Worm (Caenorhabditis elegans): ENCODE data around the gene rfc-4.
A peak's percentile ranks its signal among the peaks of the same experiment; 100 is the strongest.

Gene rfc-4

ce11 chrIII:6958674-6959241, 13.3 kb upstream of the rfc-4 start (continued):
- TF ChIP-seq cebp-1 (GFP tag; IDR thresholded peaks at IDR 0.05) = no peak
- TF ChIP-seq cebp-1 (tag; optimal IDR thresholded peaks at IDR 0.05) = no peak
- TF ChIP-seq ztf-28 (GFP tag; IDR thresholded peaks at IDR 0.05) = no peak
- no peak for TF ChIP-seq nhr-80 (tag; optimal IDR thresholded peaks at IDR 0.05)
- peak; percentile 12; the same call in 1 of the 2 replicates for TF ChIP-seq Y95B8A.8 (GFP tag; IDR thresholded peaks at IDR 0.05)
- no peak for TF ChIP-seq gei-17 (GFP tag; optimal IDR thresholded peaks at IDR 0.05)
- TF ChIP-seq rec-8 (tag; optimal IDR thresholded peaks at IDR 0.05) = peak in 1 of 2 experiments; percentile 9
- no peak for TF ChIP-seq hlh-26 (GFP tag; conservative IDR thresholded peaks at IDR 0.05)
- TF ChIP-seq lsy-27 (tag; optimal IDR thresholded peaks at IDR 0.05; ENCODE audit: borderline replicate concordance, insufficient read depth) = no peak
- TF ChIP-seq ceh-91 (GFP tag; IDR thresholded peaks at IDR 0.05) = peak; percentile 72
- TF ChIP-seq nhr-90 (tag; optimal IDR thresholded peaks at IDR 0.05) = no peak
- no peak for TF ChIP-seq ets-4 (GFP tag; optimal IDR thresholded peaks at IDR 0.05)
- TF ChIP-seq zim-3 (tag; optimal IDR thresholded peaks at IDR 0.05) = no peak
- no peak for TF ChIP-seq C06A6.2 (GFP tag; conservative IDR thresholded peaks at IDR 0.05)
- no peak for TF ChIP-seq nfya-1 (tag; optimal IDR thresholded peaks at IDR 0.05; ENCODE audit: borderline replicate concordance, insufficient read depth)
- TF ChIP-seq B0261.1 (tag; optimal IDR thresholded peaks at IDR 0.05) = no peak
- peak; percentile 45; the same call in 1 of the 2 replicates for TF ChIP-seq madf-8 (GFP tag; conservative IDR thresholded peaks at IDR 0.05)
- TF ChIP-seq ztf-18 (tag; optimal IDR thresholded peaks at IDR 0.05) = no peak
- no peak for TF ChIP-seq F37B4.10 (GFP tag; IDR thresholded peaks at IDR 0.05)
- TF ChIP-seq Y79H2A.3 (GFP tag; conservative IDR thresholded peaks at IDR 0.05) = peak; percentile 62; the same call in 1 of the 2 replicates
- TF ChIP-seq mcd-1 (GFP tag; IDR thresholded peaks at IDR 0.05) = no peak
- TF ChIP-seq ztf-26 (tag; optimal IDR thresholded peaks at IDR 0.05) = no peak
- TF ChIP-seq sdz-38 (tag; optimal IDR thresholded peaks at IDR 0.05) = no peak
- peak; percentile 11 for TF ChIP-seq xnd-1 (tag; optimal IDR thresholded peaks at IDR 0.05)
- TF ChIP-seq F22D6.2 (tag; optimal IDR thresholded peaks at IDR 0.05) = no peak
- TF ChIP-seq sptf-2 (GFP tag; optimal IDR thresholded peaks at IDR 0.05) = no peak
- no peak for TF ChIP-seq egl-44 (GFP tag; IDR thresholded peaks at IDR 0.05)
- TF ChIP-seq F39B2.1 (GFP tag; IDR thresholded peaks at IDR 0.05) = 0 out of 2 replicates have a peak, but pooled peaks have one; percentile 13
- no peak for TF ChIP-seq snpc-1.1 (tag; optimal IDR thresholded peaks at IDR 0.05; ENCODE audit: insufficient read depth)
- no peak for TF ChIP-seq egrh-3 (GFP tag; IDR thresholded peaks at IDR 0.05)
- no peak for TF ChIP-seq fkh-3 (tag; optimal IDR thresholded peaks at IDR 0.05)
- TF ChIP-seq nhr-179 (tag; optimal IDR thresholded peaks at IDR 0.05) = no peak
- TF ChIP-seq hrde-1 (tag; optimal IDR thresholded peaks at IDR 0.05; ENCODE audit: borderline replicate concordance) = peak; percentile 54
- TF ChIP-seq nfya-2 (GFP tag; IDR thresholded peaks at IDR 0.05) = no peak
- TF ChIP-seq ztf-25 (GFP tag; IDR thresholded peaks at IDR 0.05) = no peak
- TF ChIP-seq chd-7 (tag; optimal IDR thresholded peaks at IDR 0.05) = no peak
- TF ChIP-seq snpc-1.3 (tag; optimal IDR thresholded peaks at IDR 0.05; ENCODE audit: insufficient read depth) = peak; percentile 25
- TF ChIP-seq attf-6 (GFP tag; IDR thresholded peaks at IDR 0.05) = no peak
- TF ChIP-seq hmg-20 (GFP tag; IDR thresholded peaks at IDR 0.05) = no peak
- TF ChIP-seq ztf-6 (GFP tag; IDR thresholded peaks at IDR 0.05) = no peak
- TF ChIP-seq attf-5 (GFP tag; optimal IDR thresholded peaks at IDR 0.05) = no peak
- TF ChIP-seq ceh-40 (GFP tag; IDR thresholded peaks at IDR 0.05) = no peak

Data from whole organism, young adult.